Worm (Caenorhabditis elegans) whole organism, L3 larva: ENCODE data around the gene deg-3.

ENCODE experiments used
- ama-1 ChIP-seq: fragments of 150-350 bp; optimal IDR thresholded peaks from 2 replicates; lab custom pipeline; 2018
- fos-1 ChIP-seq: fragments of 150-350 bp; optimal IDR thresholded peaks from 2 replicates; lab custom pipeline; 2014; ENCODE audit warnings: missing biosample characterization, missing genetic modification characterization
- jun-1 ChIP-seq: fragments of 150-350 bp; optimal IDR thresholded peaks from 2 replicates; lab custom pipeline; 2014; ENCODE audit warnings: missing biosample characterization, missing genetic modification reagents, missing genetic modification characterization
- mml-1 ChIP-seq: fragments of 150-350 bp; sonication (generic microtip); optimal IDR thresholded peaks from 3 replicates; lab custom pipeline; 2014; ENCODE audit warnings: missing biosample characterization, missing genetic modification characterization
- nhr-11 ChIP-seq: fragments of 150-350 bp; optimal IDR thresholded peaks from 2 replicates; lab custom pipeline; 2014; ENCODE audit warnings: missing biosample characterization, missing genetic modification characterization
- nhr-76 ChIP-seq: fragments of 150-350 bp; sonication (generic microtip); optimal IDR thresholded peaks from 5 replicates; lab custom pipeline; 2014; ENCODE audit warnings: missing biosample characterization, missing genetic modification characterization
- nhr-77 ChIP-seq: fragments of 150-350 bp; optimal IDR thresholded peaks from 2 replicates; lab custom pipeline; 2014; ENCODE audit warnings: missing biosample characterization, missing genetic modification characterization
- pqm-1 ChIP-seq: fragments of 150-350 bp; optimal IDR thresholded peaks from 2 replicates; lab custom pipeline; 2017; ENCODE audit warnings: missing biosample characterization, missing genetic modification characterization, inconsistent platforms
- unc-62 ChIP-seq: fragments of 150-350 bp; sonication (generic microtip); optimal IDR thresholded peaks from 4 replicates; lab custom pipeline; 2014; ENCODE audit warnings: missing biosample characterization, missing genetic modification reagents, missing genetic modification characterization
- zag-1 ChIP-seq: fragments of 150-350 bp; optimal IDR thresholded peaks from 2 replicates; lab custom pipeline; 2014; ENCODE audit warnings: missing biosample characterization, missing genetic modification characterization
- ztf-4 ChIP-seq: fragments of 150-350 bp; optimal IDR thresholded peaks from 2 replicates; lab custom pipeline; 2014; ENCODE audit warnings: missing biosample characterization, missing genetic modification characterization

DNA sequence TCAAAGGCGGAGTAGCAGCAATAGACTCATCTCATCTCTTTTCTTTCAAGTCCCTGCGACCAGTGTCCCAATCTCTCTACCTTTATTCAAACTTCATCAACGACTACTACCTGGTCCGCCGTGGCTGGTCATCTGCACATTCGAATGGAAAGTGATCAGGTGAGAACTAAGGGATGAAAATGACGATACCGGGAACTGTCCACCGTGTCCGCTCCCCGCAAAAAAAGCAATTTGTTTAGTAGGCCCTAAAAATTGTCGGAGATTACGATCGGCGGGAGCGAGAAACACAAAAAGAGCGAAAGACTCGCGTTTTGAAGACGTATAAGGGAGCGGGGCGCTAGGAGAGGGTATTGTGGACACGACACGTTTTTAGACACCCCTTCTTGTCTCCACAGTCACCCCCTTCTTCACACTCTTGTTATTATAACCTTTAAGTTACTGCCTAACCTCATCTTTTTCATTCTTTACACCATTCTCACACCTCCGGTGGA is 48.0 kb upstream of the deg-3 start, which contains the start of gene zipt-16:
- TF ChIP-seq ztf-4 (tag; lab: Kevin White, UChicago) = no peak
- no peak for TF ChIP-seq jun-1 (tag; lab: Kevin White, UChicago)
- no peak for TF ChIP-seq pqm-1 (tag; lab: Kevin White, UChicago)
- TF ChIP-seq zag-1 = no peak
- TF ChIP-seq ama-1 (lab: Kevin White, UChicago) = no peak
- TF ChIP-seq nhr-11 (tag; lab: Kevin White, UChicago) = no peak
- TF ChIP-seq fos-1 (tag; lab: Kevin White, UChicago) = no peak
- TF ChIP-seq unc-62 (GFP tag; lab: Kevin White, UChicago) = no peak
- no peak for TF ChIP-seq nhr-77
- TF ChIP-seq mml-1 (tag; lab: Kevin White, UChicago) = no peak
- no peak for TF ChIP-seq nhr-76 (tag; lab: Kevin White, UChicago)
